Fruit fly (Drosophila melanogaster) whole organism, wandering third instar larva: ENCODE data around the gene Qsox2.

Source experiments
- Abd-B ChIP-seq: fragments of >200 bp; optimal IDR thresholded peaks from 2 replicates; lab custom pipeline; 2017; ENCODE audit warnings: missing biosample characterization, missing genetic modification characterization
- Dfd ChIP-seq: fragments of >200 bp; optimal IDR thresholded peaks from 2 replicates; lab custom pipeline; 2017; ENCODE audit warnings: missing biosample characterization, missing genetic modification characterization
- HLH106 ChIP-seq: fragments of 200-800 bp; optimal IDR thresholded peaks from 3 replicates; lab custom pipeline; 2019; ENCODE audit warnings: missing biosample characterization, mild to moderate bottlenecking, missing genetic modification characterization, moderate library complexity
- Myc ChIP-seq: fragments of >200 bp; optimal IDR thresholded peaks from 2 replicates; lab custom pipeline; 2017
- brk ChIP-seq: fragments of 200-800 bp; sonication (Bioruptor generic); optimal IDR thresholded peaks from 2 replicates; lab custom pipeline; 2016; ENCODE audit warnings: missing biosample characterization, mild to moderate bottlenecking, missing genetic modification characterization
- psq ChIP-seq: fragments of 200-800 bp; sonication (Bioruptor generic); optimal IDR thresholded peaks from 3 replicates; lab custom pipeline; 2017; ENCODE audit warnings: missing biosample characterization, mild to moderate bottlenecking, missing genetic modification characterization, moderate library complexity

DNA sequence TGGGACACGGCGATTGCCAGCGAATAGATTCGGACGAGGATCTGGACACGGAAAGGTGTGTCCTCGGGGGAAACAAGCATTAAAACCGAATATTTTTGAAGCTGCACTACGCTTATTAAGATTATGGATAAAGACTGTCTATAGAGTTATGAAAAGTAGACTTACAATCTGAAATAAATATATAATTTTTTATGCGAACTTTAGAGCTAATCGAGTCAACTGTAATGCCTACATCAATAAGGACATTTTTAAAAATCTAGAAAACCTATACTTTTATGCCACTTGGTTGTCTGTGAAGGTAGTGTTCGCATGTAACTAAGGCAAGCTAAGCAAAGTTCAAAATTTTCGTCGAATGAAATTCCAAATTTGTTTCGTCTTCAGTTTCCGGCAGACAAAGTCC lies 40.1 kb upstream of the Qsox2 start, which contains the start of gene CG31178:
- no peak for TF ChIP-seq Dfd (GFP tag; lab: Kevin White, UChicago)
- TF ChIP-seq Abd-B (GFP tag; lab: Kevin White, UChicago), result no peak
- no peak for TF ChIP-seq psq
- TF ChIP-seq HLH106, result no peak
- TF ChIP-seq brk (GFP tag; lab: Kevin White, UChicago), result no peak
- no peak for TF ChIP-seq Myc (lab: Kevin White, UChicago)
